Fruit fly (Drosophila melanogaster) whole organism, embryonic: Measurements from ENCODE around the gene anchor.

Experiments used
- CG11723 ChIP-seq: fragments of 200-800 bp; sonication (Bioruptor generic); optimal IDR thresholded peaks from 2 replicates; lab custom pipeline; 2017; ENCODE audit warnings: missing biosample characterization, mild to moderate bottlenecking, missing genetic modification characterization
- CG12071 ChIP-seq: fragments of 200-800 bp; sonication (Bioruptor generic); optimal IDR thresholded peaks from 3 replicates; lab custom pipeline; 2018; ENCODE audit warnings: missing biosample characterization, mild to moderate bottlenecking, missing genetic modification characterization
- CG12659 ChIP-seq: fragments of 200-800 bp; sonication (Bioruptor generic); optimal IDR thresholded peaks from 3 replicates; lab custom pipeline; 2017; ENCODE audit warnings: mild to moderate bottlenecking, missing biosample characterization, missing genetic modification reagents, missing genetic modification characterization
- CG15011 ChIP-seq: fragments of 200-800 bp; sonication (Bioruptor generic); optimal IDR thresholded peaks from 3 replicates; lab custom pipeline; 2018; ENCODE audit warnings: missing biosample characterization, mild to moderate bottlenecking, missing genetic modification characterization
- CG1647 ChIP-seq: fragments of 200-800 bp; sonication (Bioruptor generic); optimal IDR thresholded peaks from 3 replicates; lab custom pipeline; 2016; ENCODE audit warnings: missing biosample characterization, missing genetic modification characterization
- CG17612 ChIP-seq: fragments of 200-800 bp; sonication (Bioruptor generic); IDR thresholded peaks from 2 replicates; pipeline ENCODE4 v1.3.6; 2022; ENCODE audit warnings: missing biosample characterization, missing genetic modification characterization
- CG17802 ChIP-seq: fragments of 200-800 bp; sonication (Bioruptor generic); optimal IDR thresholded peaks from 2 replicates; lab custom pipeline; 2018; ENCODE audit warnings: missing biosample characterization, mild to moderate bottlenecking, missing genetic modification characterization, moderate library complexity
- CG18011 ChIP-seq: fragments of 200-800 bp; sonication (Bioruptor generic); optimal IDR thresholded peaks from 2 replicates; lab custom pipeline; 2017; ENCODE audit warnings: missing biosample characterization, missing genetic modification characterization, mild to moderate bottlenecking, moderate library complexity, missing genotype
- CG1832 ChIP-seq: fragments of 200-800 bp; sonication (Bioruptor generic); optimal IDR thresholded peaks from 2 replicates; lab custom pipeline; 2017; ENCODE audit warnings: missing biosample characterization, mild to moderate bottlenecking, missing genetic modification characterization, inconsistent platforms
- CG2678 ChIP-seq: fragments of 200-800 bp; sonication (Bioruptor generic); optimal IDR thresholded peaks from 3 replicates; lab custom pipeline; 2019; ENCODE audit warnings: missing biosample characterization, mild to moderate bottlenecking, missing genetic modification characterization, moderate library complexity
- CG30431 ChIP-seq: fragments of 200-800 bp; sonication (Bioruptor generic); optimal IDR thresholded peaks from 2 replicates; lab custom pipeline; 2017; ENCODE audit warnings: missing biosample characterization, missing genetic modification characterization
- CG31224 ChIP-seq: fragments of 200-800 bp; sonication (Bioruptor generic); IDR thresholded peaks from 2 replicates; pipeline ENCODE4 v1.3.6; 2022; ENCODE audit warnings: missing biosample characterization, missing genetic modification characterization
- CG3281 ChIP-seq: fragments of 200-800 bp; sonication (Bioruptor generic); optimal IDR thresholded peaks from 3 replicates; lab custom pipeline; 2017; ENCODE audit warnings: missing biosample characterization, mild to moderate bottlenecking, missing genetic modification characterization
- CG3838 ChIP-seq: fragments of 200-800 bp; sonication (Bioruptor generic); optimal IDR thresholded peaks from 3 replicates; lab custom pipeline; 2016; ENCODE audit warnings: missing biosample characterization, missing genetic modification characterization
- CG42726 ChIP-seq: fragments of 200-800 bp; sonication (Bioruptor generic); IDR thresholded peaks from 2 replicates; pipeline ENCODE4 v1.3.6; 2022; ENCODE audit warnings: missing biosample characterization, missing genetic modification characterization; ENCODE audit not compliant: partially characterized antibody
- CG43689 ChIP-seq: fragments of 200-800 bp; sonication (Bioruptor generic); IDR thresholded peaks from 2 replicates; pipeline ENCODE4 v1.3.6; 2022; ENCODE audit warnings: missing biosample characterization, missing genetic modification characterization
- CG6654 ChIP-seq: fragments of 200-800 bp; sonication (Bioruptor generic); optimal IDR thresholded peaks from 2 replicates; lab custom pipeline; 2017; ENCODE audit warnings: missing biosample characterization, mild to moderate bottlenecking, missing genetic modification characterization
- CG7556 ChIP-seq: fragments of 200-800 bp; sonication (Bioruptor generic); optimal IDR thresholded peaks from 2 replicates; lab custom pipeline; 2017; ENCODE audit warnings: missing biosample characterization, mild to moderate bottlenecking, missing genetic modification characterization
- CG9817 ChIP-seq: fragments of 200-800 bp; sonication (Bioruptor generic); optimal IDR thresholded peaks from 2 replicates; lab custom pipeline; 2018; ENCODE audit warnings: missing biosample characterization, mild to moderate bottlenecking, missing genetic modification characterization, moderate library complexity
- Camta ChIP-seq: fragments of 200-800 bp; sonication (Bioruptor generic); optimal IDR thresholded peaks from 2 replicates; lab custom pipeline; 2016; ENCODE audit warnings: missing biosample characterization, missing genetic modification characterization
- Dbx ChIP-seq: fragments of 200-800 bp; sonication (Bioruptor generic); IDR thresholded peaks from 3 replicates; pipeline ENCODE4 v1.3.6; 2022; ENCODE audit warnings: missing biosample characterization, missing genetic modification characterization
- Elba2 ChIP-seq: fragments of 200-800 bp; sonication (Bioruptor generic); optimal IDR thresholded peaks from 3 replicates; lab custom pipeline; 2016; ENCODE audit warnings: missing biosample characterization, missing genetic modification characterization
- GATAe ChIP-seq: fragments of 200-800 bp; sonication (Bioruptor generic); conservative IDR thresholded peaks from 2 replicates; pipeline ENCODE4 v1.3.6; 2022; ENCODE audit warnings: missing biosample characterization, missing genetic modification characterization
- Hr39 ChIP-seq: fragments of >200 bp; optimal IDR thresholded peaks from 2 replicates; lab custom pipeline; 2017
- Hr51 ChIP-seq, 2 experiments: fragments of 200-800 bp; sonication (Bioruptor generic); optimal IDR thresholded peaks; 2 replicates in 1 of 2; 3 replicates in 1 of 2; lab custom pipeline; 2016 to 2018; ENCODE audit warnings: missing biosample characterization in 2 of 2, missing genetic modification characterization in 2 of 2, mild to moderate bottlenecking in 1 of 2, moderate library complexity in 1 of 2
- Lpt ChIP-seq: fragments of >200 bp; optimal IDR thresholded peaks from 2 replicates; lab custom pipeline; 2018; ENCODE audit warnings: missing biosample characterization, missing genetic modification characterization
- NfI ChIP-seq: fragments of 200-800 bp; sonication (Bioruptor generic); optimal IDR thresholded peaks from 3 replicates; lab custom pipeline; 2018; ENCODE audit warnings: missing biosample characterization, mild to moderate bottlenecking, missing genetic modification characterization, moderate library complexity
- Poxn ChIP-seq: fragments of 200-800 bp; sonication (Bioruptor generic); IDR thresholded peaks from 2 replicates; pipeline ENCODE4 v1.3.6; 2022; ENCODE audit warnings: missing biosample characterization, missing genetic modification characterization
- Ravus ChIP-seq: fragments of 200-800 bp; sonication (Bioruptor generic); IDR thresholded peaks from 2 replicates; pipeline ENCODE4 v1.3.6; 2022; ENCODE audit warnings: missing biosample characterization, missing genetic modification characterization
- Side ChIP-seq: fragments of 200-800 bp; sonication (Bioruptor generic); optimal IDR thresholded peaks from 2 replicates; lab custom pipeline; 2016; ENCODE audit warnings: missing biosample characterization, missing genetic modification characterization
- Six4 ChIP-seq: fragments of 200-800 bp; sonication (Bioruptor generic); optimal IDR thresholded peaks from 2 replicates; lab custom pipeline; 2016; ENCODE audit warnings: missing biosample characterization, missing genetic modification characterization
- bigmax ChIP-seq: fragments of 200-800 bp; sonication (Bioruptor generic); optimal IDR thresholded peaks from 2 replicates; lab custom pipeline; 2018; ENCODE audit warnings: missing biosample characterization, mild to moderate bottlenecking, missing genetic modification characterization
- cad ChIP-seq: fragments of >200 bp; optimal IDR thresholded peaks from 2 replicates; lab custom pipeline; 2017; ENCODE audit warnings: missing biosample characterization, missing genetic modification characterization
- chinmo ChIP-seq: fragments of 200-800 bp; sonication (Bioruptor generic); IDR thresholded peaks from 4 replicates; pipeline ENCODE4 v1.3.6; 2022; ENCODE audit warnings: missing biosample characterization, missing genetic modification characterization; ENCODE audit not compliant: partially characterized antibody
- crol ChIP-seq: fragments of 200-800 bp; sonication (Bioruptor generic); IDR thresholded peaks from 2 replicates; pipeline ENCODE4 v1.3.6; 2022; ENCODE audit warnings: missing biosample characterization, missing genetic modification characterization
- gfzf ChIP-seq: fragments of 200-800 bp; sonication (Bioruptor generic); optimal IDR thresholded peaks from 2 replicates; lab custom pipeline; 2016; ENCODE audit warnings: missing biosample characterization, mild to moderate bottlenecking, missing genetic modification characterization, moderate library complexity
- gsb-n ChIP-seq: fragments of 200-800 bp; sonication (Bioruptor generic); optimal IDR thresholded peaks from 3 replicates; lab custom pipeline; 2018; ENCODE audit warnings: missing biosample characterization, mild to moderate bottlenecking, missing genetic modification characterization
- h ChIP-seq: fragments of >200 bp; optimal IDR thresholded peaks from 2 replicates; lab custom pipeline; 2017
- kni ChIP-seq: fragments of 200-800 bp; sonication (Bioruptor generic); optimal IDR thresholded peaks from 3 replicates; lab custom pipeline; 2017; ENCODE audit warnings: mild to moderate bottlenecking, missing biosample characterization, missing genetic modification reagents, missing genetic modification characterization
- lmd ChIP-seq: fragments of 200-800 bp; sonication (Bioruptor generic); IDR thresholded peaks from 2 replicates; pipeline ENCODE4 v1.3.6; 2022; ENCODE audit warnings: missing biosample characterization, missing genetic modification characterization
- lola ChIP-seq, 3 experiments: fragments of >200 bp in 2 of 3; fragments of 200-800 bp in 1 of 3; sonication (Bioruptor generic) in 1 of 3; optimal IDR thresholded peaks; 2 replicates each; lab custom pipeline; 2017 to 2019; ENCODE audit warnings: missing biosample characterization in 3 of 3, missing genetic modification characterization in 3 of 3, mild to moderate bottlenecking in 1 of 3, moderate library complexity in 1 of 3
- nerfin-1 ChIP-seq: fragments of 200-800 bp; sonication (Bioruptor generic); optimal IDR thresholded peaks from 3 replicates; lab custom pipeline; 2019; ENCODE audit warnings: missing biosample characterization, mild to moderate bottlenecking, missing genetic modification characterization, moderate library complexity
- nom ChIP-seq: fragments of 200-800 bp; sonication (Bioruptor generic); optimal IDR thresholded peaks from 2 replicates; lab custom pipeline; 2017; ENCODE audit warnings: missing biosample characterization, missing genetic modification characterization, mild to moderate bottlenecking, moderate library complexity, missing genetic modification reagents
- repo ChIP-seq: fragments of 200-800 bp; sonication (Bioruptor generic); optimal IDR thresholded peaks from 2 replicates; lab custom pipeline; 2016; ENCODE audit warnings: missing biosample characterization, missing genetic modification characterization
- sens-2 ChIP-seq: fragments of 200-800 bp; sonication (Bioruptor generic); IDR thresholded peaks from 2 replicates; pipeline ENCODE4 v1.3.6; 2022; ENCODE audit warnings: missing biosample characterization, missing genetic modification characterization
- slbo ChIP-seq: fragments of 200-800 bp; sonication (Bioruptor generic); IDR thresholded peaks from 2 replicates; pipeline ENCODE4 v1.3.6; 2022; ENCODE audit warnings: missing biosample characterization, missing genetic modification characterization
- stc ChIP-seq: fragments of 200-800 bp; sonication (Bioruptor generic); IDR thresholded peaks from 2 replicates; pipeline ENCODE4 v1.3.6; 2022; ENCODE audit warnings: missing biosample characterization, missing genetic modification characterization
- tap ChIP-seq: fragments of 200-800 bp; optimal IDR thresholded peaks from 3 replicates; lab custom pipeline; 2019; ENCODE audit warnings: missing biosample characterization, mild to moderate bottlenecking, missing genetic modification characterization, moderate library complexity
- tio ChIP-seq: fragments of 200-800 bp; sonication (Bioruptor generic); optimal IDR thresholded peaks from 2 replicates; lab custom pipeline; 2017; ENCODE audit warnings: missing biosample characterization, missing genetic modification characterization, inconsistent platforms
- usp ChIP-seq: fragments of >200 bp; optimal IDR thresholded peaks from 2 replicates; lab custom pipeline; 2017; ENCODE audit warnings: missing biosample characterization, missing genetic modification characterization
- wek ChIP-seq: fragments of 200-800 bp; sonication (Bioruptor generic); optimal IDR thresholded peaks from 3 replicates; lab custom pipeline; 2018; ENCODE audit warnings: missing biosample characterization, mild to moderate bottlenecking, missing genetic modification characterization, moderate library complexity
- zen2 ChIP-seq: fragments of 200-800 bp; sonication (Bioruptor generic); IDR thresholded peaks from 3 replicates; pipeline ENCODE4 v1.3.6; 2022; ENCODE audit warnings: missing biosample characterization, missing genetic modification characterization; ENCODE audit not compliant: partially characterized antibody

The anchor gene

DNA sequence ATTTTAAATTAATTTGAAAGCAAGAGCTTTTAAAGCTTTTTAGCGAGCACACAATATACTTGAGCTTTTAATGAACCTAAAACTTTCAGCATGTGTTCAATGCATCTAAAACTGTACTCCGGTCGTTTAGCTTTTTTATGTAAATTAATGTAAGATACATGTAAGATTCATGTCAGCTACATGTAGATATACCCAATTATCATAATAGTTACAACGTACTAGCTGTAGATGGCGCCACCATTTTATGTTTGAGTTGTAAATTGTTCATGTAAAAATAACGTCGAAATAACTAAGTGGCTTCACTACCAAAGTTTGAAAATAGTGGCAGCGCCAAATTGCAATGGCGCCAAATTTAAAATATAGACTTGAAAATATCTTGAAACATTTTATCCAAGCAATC, 24.7 kb upstream of the anchor start (continued):
- peak; percentile 81 for TF ChIP-seq CG42726
- TF ChIP-seq usp (GFP tag; lab: Kevin White, UChicago), result no peak
- TF ChIP-seq GATAe (GFP tag; lab: Robert Waterston, UW), result no peak
- TF ChIP-seq Hr39 (lab: Kevin White, UChicago), result no peak
- TF ChIP-seq bigmax, result no peak
- TF ChIP-seq Lpt (GFP tag; lab: Kevin White, UChicago), result no peak
- peak; percentile 8; the same call in 1 of the 2 replicates for TF ChIP-seq slbo
- no peak for TF ChIP-seq repo (GFP tag; lab: Kevin White, UChicago)
- TF ChIP-seq Camta (GFP tag; lab: Kevin White, UChicago), result no peak
- TF ChIP-seq lola (GFP tag; optimal IDR thresholded peaks at IDR 0.05; lab: Kevin White, UChicago), result peak in 1 of 3 experiments; percentile 17
- peak; percentile 62 for TF ChIP-seq Dbx (GFP tag; lab: Robert Waterston, UW)
- TF ChIP-seq CG11723, result no peak
- TF ChIP-seq Six4 (GFP tag; lab: Kevin White, UChicago), result no peak
- TF ChIP-seq CG43689 (GFP tag; lab: Robert Waterston, UW), result no peak
- no peak for TF ChIP-seq CG1647 (GFP tag; lab: Kevin White, UChicago)
- no peak for TF ChIP-seq CG9817 (tag; lab: Kevin White, UChicago)
- TF ChIP-seq tio (GFP tag; lab: Kevin White, UChicago), result no peak
- no peak for TF ChIP-seq Hr51 (GFP tag; optimal IDR thresholded peaks at IDR 0.05; lab: Kevin White, UChicago)
- TF ChIP-seq tap, result no peak
- no peak for TF ChIP-seq Side
- no peak for TF ChIP-seq chinmo
- peak; percentile 62 for TF ChIP-seq nom (GFP tag; lab: Kevin White, UChicago)
- no peak for TF ChIP-seq CG3838 (GFP tag; lab: Kevin White, UChicago)
- no peak for TF ChIP-seq CG31224 (GFP tag; lab: Robert Waterston, UW)
- no peak for TF ChIP-seq h (lab: Kevin White, UChicago)
- no peak for TF ChIP-seq wek (GFP tag; lab: Kevin White, UChicago)
- TF ChIP-seq gfzf (GFP tag; lab: Kevin White, UChicago), result peak; percentile 19
- no peak for TF ChIP-seq stc (GFP tag; lab: Robert Waterston, UW)
- TF ChIP-seq CG18011 (GFP tag; lab: Kevin White, UChicago), result no peak
- no peak for TF ChIP-seq gsb-n (tag; lab: Kevin White, UChicago)
- no peak for TF ChIP-seq Elba2 (GFP tag; lab: Kevin White, UChicago)
- no peak for TF ChIP-seq lmd (GFP tag; lab: Robert Waterston, UW)
- TF ChIP-seq CG30431, result no peak
- TF ChIP-seq zen2 (GFP tag; lab: Robert Waterston, UW), result no peak
- TF ChIP-seq CG1832 (GFP tag; lab: Kevin White, UChicago), result no peak
- TF ChIP-seq sens-2 (GFP tag; lab: Robert Waterston, UW), result no peak
- no peak for TF ChIP-seq Ravus (GFP tag; lab: Robert Waterston, UW)
- TF ChIP-seq CG15011 (GFP tag; lab: Kevin White, UChicago), result no peak
- TF ChIP-seq CG6654 (GFP tag; lab: Kevin White, UChicago), result peak; percentile 99
- no peak for TF ChIP-seq CG17802 (tag; lab: Kevin White, UChicago)
- no peak for TF ChIP-seq CG12071 (GFP tag; lab: Kevin White, UChicago)
- TF ChIP-seq CG7556, result no peak
- peak; percentile 15 for TF ChIP-seq cad (GFP tag; lab: Kevin White, UChicago)
- no peak for TF ChIP-seq CG12659 (GFP tag; lab: Kevin White, UChicago)
- no peak for TF ChIP-seq CG17612
- no peak for TF ChIP-seq crol (GFP tag; lab: Robert Waterston, UW)
- TF ChIP-seq CG3281, result no peak
- no peak for TF ChIP-seq nerfin-1
- TF ChIP-seq NfI (GFP tag; lab: Kevin White, UChicago), result no peak
- TF ChIP-seq Poxn (GFP tag; lab: Robert Waterston, UW), result no peak
- no peak for TF ChIP-seq CG2678 (tag; lab: Kevin White, UChicago)
- TF ChIP-seq kni (GFP tag; lab: Kevin White, UChicago), result no peak
